Fruit fly (Drosophila melanogaster): ENCODE results near the gene Arp5.

Gene Arp5

DNA sequence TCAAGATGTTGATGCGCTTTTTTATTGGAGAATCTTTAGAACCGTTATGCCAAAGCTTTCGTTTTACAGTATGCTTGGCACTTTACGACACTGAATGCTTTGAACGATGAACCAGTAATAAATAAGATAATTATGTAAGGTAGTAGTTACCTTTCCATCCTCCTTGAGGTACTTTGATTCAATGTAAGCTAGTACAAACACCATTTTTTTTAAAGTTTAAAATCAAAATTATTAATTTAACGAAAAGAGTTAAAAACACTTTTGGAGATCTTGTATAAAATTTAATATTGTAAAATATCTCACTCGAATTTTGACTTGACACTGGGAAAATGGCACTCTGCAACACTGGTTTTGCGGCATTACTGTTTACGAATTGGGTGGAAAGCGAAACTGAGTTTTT lies at the start of gene Arp5, which contains the start of gene CG7208 (continued):
- TF ChIP-seq CG10654 (GFP tag; optimal IDR thresholded peaks at IDR 0.05) (peak; percentile 60), chm (GFP tag; IDR thresholded peaks at IDR 0.05) (no peak), CG13296 (GFP tag; optimal IDR thresholded peaks at IDR 0.05) (peak; percentile 73), HLH54F (GFP tag; optimal IDR thresholded peaks at IDR 0.05) (peak; percentile 57), Eip74EF (GFP tag; optimal IDR thresholded peaks at IDR 0.05) (no peak), CG5953 (GFP tag; IDR thresholded peaks at IDR 0.05) (no peak), CG17829 (tag; optimal IDR thresholded peaks at IDR 0.05) (peak; percentile 51), nmo (GFP tag; optimal IDR thresholded peaks at IDR 0.05) (peak; percentile 83), CG11398 (GFP tag; optimal IDR thresholded peaks at IDR 0.05) (no peak), sd (tag; optimal IDR thresholded peaks at IDR 0.05) (no peak), CG11247 (GFP tag; IDR thresholded peaks at IDR 0.05) (peak; percentile 39; the same call in 1 of the 2 replicates), odd (GFP tag; optimal IDR thresholded peaks at IDR 0.05) (no peak), CG8765 (GFP tag; IDR thresholded peaks at IDR 0.05) (no peak), jigr1 (GFP tag; IDR thresholded peaks at IDR 0.05) (no peak), CG16815 (GFP tag; optimal IDR thresholded peaks at IDR 0.05) (peak; percentile 55), slp2 (GFP tag; optimal IDR thresholded peaks at IDR 0.05) (peak; percentile 44), CG11093 (GFP tag; IDR thresholded peaks at IDR 0.05) (no peak), Dad (GFP tag; optimal IDR thresholded peaks at IDR 0.05) (peak; percentile 36), emc (GFP tag; optimal IDR thresholded peaks at IDR 0.05) (no peak), CG17568 (GFP tag; optimal IDR thresholded peaks at IDR 0.05) (no peak), CG6175 (GFP tag; IDR thresholded peaks at IDR 0.05) (no peak), CG6813 (GFP tag; optimal IDR thresholded peaks at IDR 0.05) (no peak), ase (GFP tag; IDR thresholded peaks at IDR 0.05) (peak; percentile 8; the same call in 1 of the 3 replicates), E2f2 (GFP tag; IDR thresholded peaks at IDR 0.05) (peak; percentile 60; the same call in 1 of the 2 replicates), lov (optimal IDR thresholded peaks at IDR 0.05) (no peak), lov (GFP tag; IDR thresholded peaks at IDR 0.05) (no peak), NC2α (GFP tag; optimal IDR thresholded peaks at IDR 0.05) (peak; percentile 6), Awh (GFP tag; IDR thresholded peaks at IDR 0.05) (no peak)

DNA sequence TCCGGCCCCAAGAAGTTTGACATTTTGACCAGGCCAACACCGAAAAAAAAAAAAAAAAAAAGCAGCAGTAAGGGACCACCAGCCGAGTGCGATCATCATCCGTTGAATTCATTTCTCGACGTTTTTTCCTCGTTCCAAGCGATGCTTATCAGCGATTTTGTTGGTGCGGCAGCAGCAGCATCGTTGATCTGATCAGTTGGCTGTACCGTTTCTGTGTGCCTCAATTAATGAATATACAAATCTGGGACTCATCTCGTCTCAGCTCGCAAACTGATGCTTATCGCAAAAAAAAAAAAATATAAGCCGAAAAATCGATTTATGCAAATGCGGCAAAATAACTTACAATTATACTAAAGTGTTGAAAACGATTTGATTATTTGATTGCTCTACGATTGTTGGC lies 40.4 kb upstream of the Arp5 start:
- TF ChIP-seq Awh (GFP tag; IDR thresholded peaks at IDR 0.05), result peak; percentile 68
- no peak for TF ChIP-seq caup (GFP tag; optimal IDR thresholded peaks at IDR 0.05; ENCODE audit: severe bottlenecking)
- TF ChIP-seq jing (GFP tag; optimal IDR thresholded peaks at IDR 0.05), result no peak
- TF ChIP-seq grn (GFP tag; optimal IDR thresholded peaks at IDR 0.05), result peak; percentile 95
- peak; percentile 48 for TF ChIP-seq Ets65A (GFP tag)
- peak; percentile 15 for TF ChIP-seq sqz (GFP tag; optimal IDR thresholded peaks at IDR 0.05)
- TF ChIP-seq sens (GFP tag), result peak; percentile 7

DNA sequence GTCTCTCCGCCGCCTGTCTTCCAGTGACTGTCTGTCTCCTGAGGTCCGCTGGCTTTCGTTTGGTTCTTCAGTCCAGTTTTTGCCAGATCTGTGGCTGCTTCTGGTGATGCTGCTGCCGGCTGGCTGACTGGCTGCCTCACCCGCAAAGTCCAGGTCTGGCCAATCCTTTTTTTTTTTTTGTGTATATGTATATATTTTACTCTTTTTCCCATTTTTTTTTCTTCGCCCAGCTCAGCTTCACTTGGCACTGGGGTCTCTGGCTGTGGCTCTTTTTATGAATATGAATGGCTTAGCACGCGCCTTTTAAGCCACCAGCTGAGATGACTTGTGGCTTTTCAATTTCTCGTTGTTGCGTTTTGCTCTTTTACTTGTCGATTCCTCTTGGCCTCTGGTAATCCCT lies 38.7 kb upstream of the Arp5 start:
- TF ChIP-seq nom (GFP tag; optimal IDR thresholded peaks at IDR 0.05) (peak; percentile 88), bsh (GFP tag; optimal IDR thresholded peaks at IDR 0.05) (peak in 1 of 2 experiments; percentile 49), az2 (GFP tag; optimal IDR thresholded peaks at IDR 0.05) (no peak), Ets65A (GFP tag) (peak; percentile 54)

DNA sequence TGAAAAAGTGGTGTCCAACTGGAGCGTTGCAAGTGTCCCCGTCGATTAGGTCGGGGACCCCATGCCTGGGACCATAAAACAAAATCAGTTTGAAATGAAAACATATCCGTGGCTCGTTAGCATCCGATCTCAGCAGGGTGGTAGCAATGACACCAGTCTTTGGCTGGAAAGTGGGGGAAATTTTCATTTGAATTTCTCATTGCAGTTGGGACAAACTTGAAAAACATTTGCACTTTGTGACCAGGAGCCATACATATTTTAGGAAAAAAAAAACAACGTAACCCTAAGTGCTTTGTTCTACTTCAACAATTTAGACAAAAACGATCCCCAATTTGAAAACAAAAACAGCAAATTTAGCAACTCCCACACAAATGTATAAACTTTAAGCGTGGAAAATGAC lies 33.5 kb upstream of the Arp5 start, which contains the start of gene CG14316:
Gene CG14316 (plus strand): TSS at position 301 of the 400 bp plus-strand sequence.
- TF ChIP-seq CG1792 (GFP tag; optimal IDR thresholded peaks at IDR 0.05), result no peak
- TF ChIP-seq Dip3 (GFP tag; optimal IDR thresholded peaks at IDR 0.05), result no peak
- no peak for TF ChIP-seq CG8359 (GFP tag; optimal IDR thresholded peaks at IDR 0.05; ENCODE audit: borderline replicate concordance)
